Fruit fly (Drosophila melanogaster): Measurements from ENCODE around the gene CheB93a.

Gene CheB93a

dm6 chr3R:21365262-21365661 lies 42.0 kb upstream of the CheB93a start (continued):
- peak; percentile 96 for TF ChIP-seq tio (GFP tag; optimal IDR thresholded peaks at IDR 0.05)
- peak; percentile 85 for TF ChIP-seq peb (GFP tag; IDR thresholded peaks at IDR 0.05)
- TF ChIP-seq Xbp1 (GFP tag; optimal IDR thresholded peaks at IDR 0.05): peak; percentile 98
- peak; percentile 92 for TF ChIP-seq CG7786 (GFP tag; optimal IDR thresholded peaks at IDR 0.05)
- TF ChIP-seq BEAF-32 (GFP tag; optimal IDR thresholded peaks at IDR 0.05): peak; percentile 56
- TF ChIP-seq CG13624 (GFP tag; optimal IDR thresholded peaks at IDR 0.05): peak; percentile 94
- TF ChIP-seq knrl (GFP tag; IDR thresholded peaks at IDR 0.05; ENCODE audit: partially characterized antibody): 0 out of 3 replicates have a peak, but pooled peaks have one; percentile 40
- TF ChIP-seq oc (tag; optimal IDR thresholded peaks at IDR 0.05): no peak
- peak; percentile 88 for TF ChIP-seq org-1 (GFP tag; optimal IDR thresholded peaks at IDR 0.05)
- 0 out of 2 replicates have a peak, but pooled peaks have one; percentile 52 for TF ChIP-seq dimm (GFP tag; IDR thresholded peaks at IDR 0.05)
- TF ChIP-seq dysf (GFP tag; IDR thresholded peaks at IDR 0.05): peak; percentile 97
- TF ChIP-seq Hand (GFP tag; optimal IDR thresholded peaks at IDR 0.05): peak; percentile 92
- TF ChIP-seq CG8089 (GFP tag; optimal IDR thresholded peaks at IDR 0.05): peak; percentile 88
- TF ChIP-seq Poxn (GFP tag; IDR thresholded peaks at IDR 0.05): peak; percentile 88
- peak; percentile 63 for TF ChIP-seq Vsx1 (GFP tag; optimal IDR thresholded peaks at IDR 0.05)
- TF ChIP-seq CG8944 (GFP tag; optimal IDR thresholded peaks at IDR 0.05): peak; percentile 93
- no peak for TF ChIP-seq zen2 (GFP tag; IDR thresholded peaks at IDR 0.05; ENCODE audit: partially characterized antibody)
- peak; percentile 75 for TF ChIP-seq CG6254 (GFP tag; optimal IDR thresholded peaks at IDR 0.05)
- TF ChIP-seq ara (GFP tag; IDR thresholded peaks at IDR 0.05): peak; percentile 83
- peak; percentile 94 for TF ChIP-seq ems (GFP tag; optimal IDR thresholded peaks at IDR 0.05)
- TF ChIP-seq Abd-B (GFP tag; optimal IDR thresholded peaks at IDR 0.05): peak; percentile 97
- TF ChIP-seq C15 (GFP tag; IDR thresholded peaks at IDR 0.05): peak; percentile 75; the same call in 2 of the 3 replicates
- no peak for TF ChIP-seq hth (optimal IDR thresholded peaks at IDR 0.05)
- peak; percentile 88; the same call in 1 of the 2 replicates for TF ChIP-seq Taf1 (GFP tag; IDR thresholded peaks at IDR 0.05)
- peak; percentile 95 for TF ChIP-seq CG10209 (GFP tag; optimal IDR thresholded peaks at IDR 0.05)
- TF ChIP-seq tll (GFP tag; optimal IDR thresholded peaks at IDR 0.05): peak in 1 of 2 experiments; percentile 83
- peak; percentile 98 for TF ChIP-seq sug (tag; optimal IDR thresholded peaks at IDR 0.05)
- TF ChIP-seq croc (GFP tag; conservative IDR thresholded peaks at IDR 0.05): peak; percentile 93
- TF ChIP-seq CG31388 (GFP tag; optimal IDR thresholded peaks at IDR 0.05): peak; percentile 89
- peak; percentile 86 for TF ChIP-seq CG31224 (GFP tag; IDR thresholded peaks at IDR 0.05)
- TF ChIP-seq Doc2 (GFP tag; IDR thresholded peaks at IDR 0.05): peak; percentile 85
- TF ChIP-seq ash1 (GFP tag; optimal IDR thresholded peaks at IDR 0.05): peak; percentile 13
- peak; percentile 88 for TF ChIP-seq CG1792 (GFP tag; optimal IDR thresholded peaks at IDR 0.05)
- peak; percentile 79 for TF ChIP-seq NK7.1 (GFP tag; optimal IDR thresholded peaks at IDR 0.05)
- TF ChIP-seq Hr51 (GFP tag; optimal IDR thresholded peaks at IDR 0.05): peak; percentile 93 to 94

- no peak for TF ChIP-seq lov (optimal IDR thresholded peaks at IDR 0.05)
- 0 out of 3 replicates have a peak, but pooled peaks have one; percentile 43 for TF ChIP-seq lov (GFP tag; IDR thresholded peaks at IDR 0.05)
- TF ChIP-seq mld (GFP tag; IDR thresholded peaks at IDR 0.05; ENCODE audit: partially characterized antibody): 0 out of 3 replicates have a peak, but pooled peaks have one; percentile 40
- TF ChIP-seq CG11093 (GFP tag; IDR thresholded peaks at IDR 0.05): peak; percentile 69; the same call in 2 of the 3 replicates
- no peak for TF ChIP-seq CrebB (tag; optimal IDR thresholded peaks at IDR 0.05)
- TF ChIP-seq zfh1 (GFP tag; IDR thresholded peaks at IDR 0.05): 0 out of 3 replicates have a peak, but pooled peaks have one; percentile 30
- TF ChIP-seq peb (GFP tag; IDR thresholded peaks at IDR 0.05): peak; percentile 9; the same call in 1 of the 2 replicates
- no peak for TF ChIP-seq psq (GFP tag; optimal IDR thresholded peaks at IDR 0.05)
- TF ChIP-seq ato (GFP tag; IDR thresholded peaks at IDR 0.05; ENCODE audit: partially characterized antibody): peak; percentile 65
- TF ChIP-seq CG14050 (GFP tag; IDR thresholded peaks at IDR 0.05): no peak
- no peak for TF ChIP-seq Doc2 (GFP tag; IDR thresholded peaks at IDR 0.05)
- TF ChIP-seq Dref (GFP tag; IDR thresholded peaks at IDR 0.05): 0 out of 2 replicates have a peak, but pooled peaks have one; percentile 29
- no peak for TF ChIP-seq gem (tag; optimal IDR thresholded peaks at IDR 0.05)
- 0 out of 3 replicates have a peak, but pooled peaks have one; percentile 6 for TF ChIP-seq ase (GFP tag; IDR thresholded peaks at IDR 0.05)
- TF ChIP-seq CG11085 (GFP tag; IDR thresholded peaks at IDR 0.05): no peak
- TF ChIP-seq CG32772 (GFP tag; IDR thresholded peaks at IDR 0.05): 0 out of 2 replicates have a peak, but pooled peaks have one; percentile 7
- TF ChIP-seq hb (GFP tag; IDR thresholded peaks at IDR 0.05; ENCODE audit: partially characterized antibody): 0 out of 3 replicates have a peak, but pooled peaks have one; percentile 26
- no peak for TF ChIP-seq oc (tag; optimal IDR thresholded peaks at IDR 0.05)
- no peak for TF ChIP-seq gcm2 (GFP tag; optimal IDR thresholded peaks at IDR 0.05)
Measured at dm6 chr3R:21368444-21368843, 38.8 kb upstream of the CheB93a start.
